Worm (Caenorhabditis elegans) whole organism, early embryonic: ENCODE data around the gene F41H10.5.

Source experiments
- B0310.2 ChIP-seq: sonication (generic microtip); optimal IDR thresholded peaks from 2 replicates; lab custom pipeline; 2016; ENCODE audit warnings: mild to moderate bottlenecking, missing genetic modification characterization, missing compliant biosample characterization
- F13C5.2 ChIP-seq: sonication (generic microtip); optimal IDR thresholded peaks from 2 replicates; lab custom pipeline; 2017; ENCODE audit warnings: mild to moderate bottlenecking, missing genetic modification characterization, inconsistent platforms, missing compliant biosample characterization
- aly-1 ChIP-seq: sonication (generic microtip); optimal IDR thresholded peaks from 2 replicates; lab custom pipeline; 2016; ENCODE audit warnings: missing genetic modification characterization, missing compliant biosample characterization
- ama-1 ChIP-seq: fragments of 150-350 bp; optimal IDR thresholded peaks from 2 replicates; lab custom pipeline; 2014
- ceh-13 ChIP-seq: fragments of 200-800 bp; sonication (Bioruptor generic); optimal IDR thresholded peaks from 2 replicates; lab custom pipeline; 2018; ENCODE audit warnings: mild to moderate bottlenecking, missing genetic modification characterization, missing compliant biosample characterization
- ceh-36 ChIP-seq: sonication (generic microtip); optimal IDR thresholded peaks from 2 replicates; lab custom pipeline; 2016; ENCODE audit warnings: missing genetic modification characterization, inconsistent platforms, missing compliant biosample characterization
- ets-7 ChIP-seq: sonication (generic microtip); optimal IDR thresholded peaks from 2 replicates; lab custom pipeline; 2016; ENCODE audit warnings: missing genotype, missing genetic modification characterization, missing compliant biosample characterization
- flt-1 ChIP-seq: fragments of 200-800 bp; sonication (Bioruptor generic); IDR thresholded peaks from 2 replicates; pipeline ENCODE4 v1.3.6; 2022; ENCODE audit warnings: missing genetic modification characterization, missing compliant biosample characterization
- hmbx-1 ChIP-seq: sonication (generic microtip); optimal IDR thresholded peaks from 2 replicates; lab custom pipeline; 2016; ENCODE audit warnings: mild to moderate bottlenecking, missing genetic modification characterization, missing compliant biosample characterization
- hmg-4 ChIP-seq: fragments of 200-800 bp; sonication (Bioruptor generic); optimal IDR thresholded peaks from 2 replicates; lab custom pipeline; 2018; ENCODE audit warnings: mild to moderate bottlenecking, missing genetic modification characterization, missing compliant biosample characterization
- hnd-1 ChIP-seq: sonication (generic microtip); optimal IDR thresholded peaks from 2 replicates; lab custom pipeline; 2016; ENCODE audit warnings: missing genetic modification characterization, missing compliant biosample characterization
- pes-1 ChIP-seq: fragments of 200-800 bp; sonication (Bioruptor generic); IDR thresholded peaks from 2 replicates; pipeline ENCODE4 v1.3.6; 2022; ENCODE audit warnings: missing genetic modification reagents, missing genetic modification characterization, missing compliant biosample characterization
- scrt-1 ChIP-seq: fragments of 200-800 bp; sonication (Bioruptor generic); IDR thresholded peaks from 2 replicates; pipeline ENCODE4 v1.3.6; 2022; ENCODE audit warnings: missing genetic modification characterization, missing compliant biosample characterization
- sea-1 ChIP-seq: fragments of 200-800 bp; sonication (Bioruptor generic); conservative IDR thresholded peaks from 2 replicates; pipeline ENCODE4 v1.3.6; 2022; ENCODE audit warnings: missing genetic modification characterization, missing compliant biosample characterization
- tbx-11 ChIP-seq: fragments of 200-800 bp; sonication (Bioruptor generic); IDR thresholded peaks from 2 replicates; pipeline ENCODE4 v1.3.6; 2022; ENCODE audit warnings: missing genetic modification characterization, missing compliant biosample characterization
- tbx-37 ChIP-seq: fragments of 200-800 bp; sonication (Bioruptor generic); conservative IDR thresholded peaks from 2 replicates; pipeline ENCODE4 v1.3.6; 2022; ENCODE audit warnings: missing genetic modification reagents, missing genetic modification characterization, missing compliant biosample characterization
- tra-4 ChIP-seq: sonication (generic microtip); optimal IDR thresholded peaks from 2 replicates; lab custom pipeline; 2017; ENCODE audit warnings: missing genetic modification characterization, missing compliant biosample characterization

F41H10.5 gene

DNA sequence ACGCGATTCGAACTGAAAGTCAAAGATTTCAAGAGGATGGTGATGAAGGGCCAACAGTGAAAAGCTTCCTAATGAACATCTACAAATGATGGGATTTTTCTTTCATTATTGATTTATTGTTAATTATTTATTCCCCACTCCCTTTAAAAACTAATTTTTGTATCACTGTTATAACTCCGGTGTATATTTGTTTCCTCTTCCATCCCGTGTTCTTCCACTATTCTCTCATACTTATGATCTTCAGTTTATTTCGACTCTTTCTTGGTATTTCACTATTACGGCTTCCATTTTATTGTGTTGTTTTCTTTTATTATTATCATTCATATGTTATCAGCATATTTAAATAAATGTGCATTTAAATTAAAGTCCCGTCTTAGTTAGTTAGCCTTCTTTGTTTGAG lies 13.6 kb downstream of the F41H10.5 start:
- no peak for TF ChIP-seq hmg-4
- TF ChIP-seq B0310.2 (tag; lab: Kevin White, UChicago): no peak
- TF ChIP-seq tra-4 (tag; lab: Kevin White, UChicago): no peak
- TF ChIP-seq tbx-37 (GFP tag; lab: Robert Waterston, UW): no peak
- TF ChIP-seq flt-1 (GFP tag; lab: Robert Waterston, UW): no peak
- no peak for TF ChIP-seq ceh-36
- no peak for TF ChIP-seq hmbx-1 (tag; lab: Kevin White, UChicago)
- TF ChIP-seq aly-1 (tag; lab: Kevin White, UChicago): no peak
- TF ChIP-seq hnd-1 (tag; lab: Kevin White, UChicago): no peak
- no peak for TF ChIP-seq ama-1 (lab: Kevin White, UChicago)
- no peak for TF ChIP-seq ceh-13 (GFP tag; lab: Kevin White, UChicago)
- TF ChIP-seq F13C5.2 (tag; lab: Kevin White, UChicago): no peak
- no peak for TF ChIP-seq sea-1 (GFP tag; lab: Robert Waterston, UW)
- no peak for TF ChIP-seq tbx-11 (GFP tag; lab: Robert Waterston, UW)
- TF ChIP-seq ets-7 (tag; lab: Kevin White, UChicago): no peak
- TF ChIP-seq scrt-1 (GFP tag; lab: Robert Waterston, UW): no peak
- no peak for TF ChIP-seq pes-1 (GFP tag; lab: Robert Waterston, UW)

DNA sequence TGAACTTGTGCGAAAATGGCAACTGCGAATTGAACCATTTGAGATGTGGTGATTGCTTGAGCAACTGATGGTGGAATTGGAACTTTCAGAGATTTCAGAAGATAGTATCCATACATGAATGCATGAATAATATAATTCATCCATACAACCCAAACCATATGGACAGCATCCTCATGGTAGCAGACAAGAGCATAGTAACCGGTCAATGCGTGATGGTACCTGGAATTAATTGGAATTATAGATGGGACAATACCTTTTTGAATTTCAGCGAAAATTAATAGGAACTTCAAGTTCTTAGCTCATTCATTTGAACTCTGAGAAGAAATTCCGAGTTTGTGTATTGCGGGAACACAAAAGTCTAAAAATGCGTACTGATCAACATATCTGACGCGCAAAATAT lies 14.2 kb downstream of the F41H10.5 start:
- TF ChIP-seq sea-1 (GFP tag; lab: Robert Waterston, UW) (no peak), flt-1 (GFP tag; lab: Robert Waterston, UW) (no peak), aly-1 (tag; lab: Kevin White, UChicago) (no peak), hmbx-1 (tag; lab: Kevin White, UChicago) (no peak), tbx-11 (GFP tag; lab: Robert Waterston, UW) (no peak), ama-1 (lab: Kevin White, UChicago) (no peak), hmg-4 (no peak), ceh-13 (GFP tag; lab: Kevin White, UChicago) (no peak), scrt-1 (GFP tag; lab: Robert Waterston, UW) (no peak), B0310.2 (tag; lab: Kevin White, UChicago) (no peak), F13C5.2 (tag; lab: Kevin White, UChicago) (no peak), ets-7 (tag; lab: Kevin White, UChicago) (no peak), tra-4 (tag; lab: Kevin White, UChicago) (no peak), ceh-36 (no peak), pes-1 (GFP tag; lab: Robert Waterston, UW) (no peak), tbx-37 (GFP tag; lab: Robert Waterston, UW) (no peak), hnd-1 (tag; lab: Kevin White, UChicago) (no peak)

DNA sequence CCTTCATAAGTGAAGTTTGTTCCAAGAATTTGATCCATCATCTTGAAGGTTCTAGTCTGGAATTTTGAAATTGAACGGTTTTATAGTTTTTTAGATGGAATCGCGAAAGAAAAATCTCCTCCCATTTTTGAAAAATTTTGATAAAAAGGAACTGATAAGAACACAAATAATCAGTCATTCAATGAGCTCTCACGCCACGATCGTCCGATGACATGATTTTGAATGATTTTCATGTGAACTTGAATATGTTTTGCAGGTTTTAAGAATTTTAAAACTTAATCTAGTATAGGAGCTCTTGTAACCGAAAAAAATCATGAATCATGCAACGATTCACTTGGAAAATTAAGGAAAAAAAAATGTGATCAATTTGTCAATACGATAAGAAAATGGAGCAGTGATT lies 16.4 kb downstream of the F41H10.5 start, which contains the start of gene elo-5:
Gene elo-5, minus strand, starts transcription at position 56 of the 400 bp plus-strand sequence.
- TF ChIP-seq ceh-13 (GFP tag; lab: Kevin White, UChicago): no peak
- no peak for TF ChIP-seq tra-4 (tag; lab: Kevin White, UChicago)
- TF ChIP-seq hmbx-1 (tag; lab: Kevin White, UChicago): no peak
- TF ChIP-seq hmg-4: no peak
- no peak for TF ChIP-seq B0310.2 (tag; lab: Kevin White, UChicago)
- no peak for TF ChIP-seq aly-1 (tag; lab: Kevin White, UChicago)
- no peak for TF ChIP-seq F13C5.2 (tag; lab: Kevin White, UChicago)
- no peak for TF ChIP-seq flt-1 (GFP tag; lab: Robert Waterston, UW)
- no peak for TF ChIP-seq scrt-1 (GFP tag; lab: Robert Waterston, UW)
- TF ChIP-seq pes-1 (GFP tag; lab: Robert Waterston, UW): no peak
- TF ChIP-seq ama-1 (lab: Kevin White, UChicago): no peak
- TF ChIP-seq ets-7 (tag; lab: Kevin White, UChicago): no peak
- TF ChIP-seq ceh-36: no peak
- TF ChIP-seq tbx-11 (GFP tag; lab: Robert Waterston, UW): no peak
- no peak for TF ChIP-seq hnd-1 (tag; lab: Kevin White, UChicago)
- no peak for TF ChIP-seq tbx-37 (GFP tag; lab: Robert Waterston, UW)
- TF ChIP-seq sea-1 (GFP tag; lab: Robert Waterston, UW): no peak

DNA sequence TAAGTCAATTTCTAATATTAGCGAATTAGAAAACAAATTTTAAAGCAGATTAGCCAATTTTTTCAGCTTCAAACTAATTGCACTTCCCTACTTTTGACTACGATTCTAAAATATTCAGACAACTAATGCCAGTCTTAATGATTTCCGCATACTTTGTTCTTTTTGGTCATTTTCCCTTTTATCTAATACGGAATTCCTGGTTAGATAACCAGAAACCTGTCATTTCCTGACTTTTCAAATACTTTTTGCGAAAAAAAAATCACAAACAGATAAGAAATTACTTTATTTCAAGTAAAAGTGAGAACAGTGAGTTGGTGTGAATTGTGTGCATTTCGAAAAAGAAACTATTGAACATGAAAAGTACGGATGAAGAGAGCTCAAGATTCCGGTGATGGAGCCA lies 19.4 kb downstream of the F41H10.5 start:
- TF ChIP-seq ceh-36 (no peak), hnd-1 (tag; lab: Kevin White, UChicago) (no peak), hmbx-1 (tag; lab: Kevin White, UChicago) (no peak), B0310.2 (tag; lab: Kevin White, UChicago) (no peak), ets-7 (tag; lab: Kevin White, UChicago) (no peak), ceh-13 (GFP tag; lab: Kevin White, UChicago) (no peak), aly-1 (tag; lab: Kevin White, UChicago) (no peak), tbx-37 (GFP tag; lab: Robert Waterston, UW) (no peak), tbx-11 (GFP tag; lab: Robert Waterston, UW) (no peak), pes-1 (GFP tag; lab: Robert Waterston, UW) (no peak), flt-1 (GFP tag; lab: Robert Waterston, UW) (no peak), scrt-1 (GFP tag; lab: Robert Waterston, UW) (no peak), tra-4 (tag; lab: Kevin White, UChicago) (no peak), sea-1 (GFP tag; lab: Robert Waterston, UW) (no peak), ama-1 (lab: Kevin White, UChicago) (no peak), hmg-4 (no peak)

DNA sequence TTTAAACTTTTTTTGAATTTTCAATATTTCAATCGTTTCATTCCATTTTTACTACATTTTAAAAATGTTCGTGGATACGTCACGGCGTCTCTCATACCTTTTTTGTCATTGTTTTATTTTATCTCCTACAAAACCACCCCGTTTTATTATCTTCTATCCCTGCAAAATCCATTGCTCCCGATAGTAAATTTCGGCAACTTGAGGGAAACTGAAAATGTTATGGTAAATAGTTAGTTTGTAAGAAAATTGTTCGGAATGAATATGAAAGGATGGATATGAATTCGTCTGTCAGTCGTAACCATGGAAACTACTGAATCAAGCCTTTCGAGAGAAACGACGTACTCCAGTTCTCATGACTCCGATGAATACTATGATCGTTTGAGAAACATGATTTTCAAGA lies 20.6 kb downstream of the F41H10.5 start, which contains the start of gene F41H10.2:
Gene F41H10.2, plus strand, starts transcription at position 301 of the 400 bp plus-strand sequence.
- no peak for TF ChIP-seq sea-1 (GFP tag; lab: Robert Waterston, UW)
- no peak for TF ChIP-seq tbx-11 (GFP tag; lab: Robert Waterston, UW)
- TF ChIP-seq ceh-36: no peak
- no peak for TF ChIP-seq hmg-4
- TF ChIP-seq hnd-1 (tag; lab: Kevin White, UChicago): no peak
- no peak for TF ChIP-seq B0310.2 (tag; lab: Kevin White, UChicago)
- no peak for TF ChIP-seq hmbx-1 (tag; lab: Kevin White, UChicago)
- TF ChIP-seq F13C5.2 (tag; lab: Kevin White, UChicago): no peak
- TF ChIP-seq tbx-37 (GFP tag; lab: Robert Waterston, UW): no peak
- TF ChIP-seq ets-7 (tag; lab: Kevin White, UChicago): no peak
- TF ChIP-seq aly-1 (tag; lab: Kevin White, UChicago): no peak
- no peak for TF ChIP-seq flt-1 (GFP tag; lab: Robert Waterston, UW)
- TF ChIP-seq ama-1 (lab: Kevin White, UChicago): no peak
- TF ChIP-seq pes-1 (GFP tag; lab: Robert Waterston, UW): no peak
- TF ChIP-seq scrt-1 (GFP tag; lab: Robert Waterston, UW): no peak
- TF ChIP-seq tra-4 (tag; lab: Kevin White, UChicago): no peak
- no peak for TF ChIP-seq ceh-13 (GFP tag; lab: Kevin White, UChicago)
